Worm (Caenorhabditis elegans) whole organism, L1 larva: ENCODE measurements around the gene C01G10.4.
A peak's percentile ranks its signal among the peaks of the same experiment; 100 is the strongest.

ENCODE experiments used
- ama-1 ChIP-seq: fragments of 150-350 bp; optimal IDR thresholded peaks from 2 replicates; lab custom pipeline; 2014
- egl-27 ChIP-seq, 2 experiments: fragments of 150-350 bp in 1 of 2; sonication (generic microtip); optimal IDR thresholded peaks; 3 replicates each; lab custom pipeline; 2017 to 2018; ENCODE audit warnings: missing biosample characterization in 2 of 2, missing genetic modification characterization in 2 of 2, missing genetic modification reagents in 2 of 2
- elt-2 ChIP-seq: sonication (generic microtip); optimal IDR thresholded peaks from 2 replicates; lab custom pipeline; 2016; ENCODE audit warnings: missing genetic modification characterization, mild to moderate bottlenecking, inconsistent platforms, missing compliant biosample characterization, missing genetic modification reagents
- fkh-10 ChIP-seq: sonication (generic microtip); optimal IDR thresholded peaks from 2 replicates; lab custom pipeline; 2017; ENCODE audit warnings: missing biosample characterization, missing genetic modification reagents, missing genetic modification characterization
- lin-15B ChIP-seq: fragments of 150-350 bp; sonication (generic microtip); optimal IDR thresholded peaks from 3 replicates; lab custom pipeline; 2014; ENCODE audit warnings: missing biosample characterization, missing genetic modification characterization
- lin-39 ChIP-seq: fragments of 150-350 bp; optimal IDR thresholded peaks from 2 replicates; lab custom pipeline; 2014; ENCODE audit warnings: missing biosample characterization, missing genetic modification reagents, missing genetic modification characterization
- lsy-2 ChIP-seq, 2 experiments: fragments of 150-350 bp; optimal IDR thresholded peaks; 2 replicates each; lab custom pipeline; 2014; ENCODE audit warnings: missing biosample characterization in 2 of 2, missing genetic modification characterization in 2 of 2
- mdl-1 ChIP-seq, 2 experiments: fragments of 150-350 bp; optimal IDR thresholded peaks; 2 replicates each; lab custom pipeline; 2014 to 2017; ENCODE audit warnings: missing biosample characterization in 2 of 2, missing genetic modification characterization in 2 of 2, inconsistent platforms in 1 of 2
- mef-2 ChIP-seq: fragments of 150-350 bp; optimal IDR thresholded peaks from 2 replicates; lab custom pipeline; 2014; ENCODE audit warnings: missing biosample characterization, missing genetic modification characterization
- nhr-28 ChIP-seq: fragments of 150-350 bp; optimal IDR thresholded peaks from 2 replicates; lab custom pipeline; 2014; ENCODE audit warnings: missing biosample characterization, missing genetic modification characterization
- pqm-1 ChIP-seq: sonication (generic microtip); optimal IDR thresholded peaks from 3 replicates; lab custom pipeline; 2017; ENCODE audit warnings: missing biosample characterization, missing genetic modification characterization
- snpc-4 ChIP-seq: fragments of 150-350 bp; optimal IDR thresholded peaks from 2 replicates; lab custom pipeline; 2014; ENCODE audit warnings: missing biosample characterization, missing genetic modification characterization
- unc-62 ChIP-seq: fragments of 150-350 bp; optimal IDR thresholded peaks from 2 replicates; lab custom pipeline; 2014; ENCODE audit warnings: missing biosample characterization, missing genetic modification reagents, missing genetic modification characterization
- ztf-4 ChIP-seq: fragments of 150-350 bp; optimal IDR thresholded peaks from 2 replicates; lab custom pipeline; 2014; ENCODE audit warnings: missing biosample characterization, missing genetic modification characterization

DNA sequence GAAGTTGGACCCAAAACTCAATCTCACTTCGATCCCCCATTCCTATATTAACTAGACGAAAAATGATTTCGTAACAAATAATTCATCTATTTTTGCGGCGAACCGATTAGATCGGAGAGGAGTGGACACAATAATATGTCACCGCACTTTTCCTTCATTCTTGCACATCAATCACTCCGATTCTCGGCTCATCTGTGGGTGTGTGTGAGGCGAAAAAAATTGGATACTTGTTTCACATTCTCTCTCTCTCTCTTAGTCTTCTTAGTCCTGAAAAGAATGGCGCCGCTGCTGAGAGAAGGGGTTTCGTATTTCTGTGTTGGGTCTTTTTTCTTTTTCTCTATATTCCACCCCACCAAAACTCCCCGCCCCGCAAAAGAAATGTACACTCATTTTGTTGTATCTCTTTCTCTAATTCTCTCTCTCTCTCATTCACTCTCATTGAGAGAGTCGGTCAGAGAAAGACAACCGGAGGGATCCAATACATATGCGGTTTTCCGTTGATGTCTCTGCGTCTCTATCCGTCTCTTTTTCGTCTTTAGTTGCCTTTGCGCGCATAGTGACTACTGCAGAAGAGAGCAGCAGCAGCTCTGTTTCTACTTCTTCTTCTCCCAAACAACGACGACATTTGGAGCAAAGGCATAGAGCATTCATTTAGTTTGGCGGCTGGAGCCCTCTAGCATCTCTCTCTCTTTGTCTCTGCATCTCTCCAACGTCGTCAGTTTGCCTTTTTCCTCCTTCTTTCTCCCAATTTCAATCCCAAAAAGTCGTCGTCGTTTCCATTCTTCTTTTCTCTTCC is 18.3 kb upstream of the C01G10.4 start, which contains the start of gene unc-76:
- peak; percentile 40 for TF ChIP-seq snpc-4 (tag; lab: Kevin White, UChicago)
- peak; percentile 55 for TF ChIP-seq mef-2 (tag; lab: Kevin White, UChicago)
- no peak for TF ChIP-seq ama-1 (lab: Kevin White, UChicago)
- TF ChIP-seq nhr-28 (tag; lab: Kevin White, UChicago): no peak
- peak; percentile 56 for TF ChIP-seq fkh-10 (GFP tag; lab: Kevin White, UChicago)
- TF ChIP-seq elt-2 (tag; lab: Kevin White, UChicago): no peak
- peak; percentile 63 for TF ChIP-seq lin-39
- TF ChIP-seq pqm-1 (tag; lab: Kevin White, UChicago): no peak
- TF ChIP-seq ztf-4: peak; percentile 53
- peak; percentile 58 to 76 for TF ChIP-seq egl-27 (tag; optimal IDR thresholded peaks at IDR 0.05; lab: Kevin White, UChicago)
- no peak for TF ChIP-seq unc-62 (GFP tag; lab: Kevin White, UChicago)
- TF ChIP-seq mdl-1 (tag; optimal IDR thresholded peaks at IDR 0.05; lab: Kevin White, UChicago): peak in 1 of 2 experiments; percentile 50
- peak; percentile 29 for TF ChIP-seq lin-15B (tag; lab: Kevin White, UChicago)
- peak; percentile 76 to 87 for TF ChIP-seq lsy-2 (tag; optimal IDR thresholded peaks at IDR 0.05; lab: Kevin White, UChicago)
